Fruit fly (Drosophila melanogaster) whole organism, embryonic: ENCODE measurements around the gene CG32488.
A peak's percentile ranks its signal among the peaks of the same experiment; 100 is the strongest.

Source experiments
- Atf-2 ChIP-seq: fragments of 200-800 bp; sonication (Bioruptor generic); optimal IDR thresholded peaks from 2 replicates; lab custom pipeline; 2016; ENCODE audit warnings: missing biosample characterization, missing genetic modification characterization
- CG10543 ChIP-seq: fragments of 200-800 bp; sonication (Bioruptor generic); optimal IDR thresholded peaks from 3 replicates; lab custom pipeline; 2017; ENCODE audit warnings: missing biosample characterization, mild to moderate bottlenecking, missing genetic modification characterization, moderate library complexity
- CG12071 ChIP-seq: fragments of 200-800 bp; sonication (Bioruptor generic); optimal IDR thresholded peaks from 3 replicates; lab custom pipeline; 2018; ENCODE audit warnings: missing biosample characterization, mild to moderate bottlenecking, missing genetic modification characterization
- CG13296 ChIP-seq: fragments of 200-800 bp; sonication (Bioruptor generic); optimal IDR thresholded peaks from 3 replicates; lab custom pipeline; 2018; ENCODE audit warnings: missing biosample characterization, mild to moderate bottlenecking, missing genetic modification characterization
- CG13424 ChIP-seq: fragments of 200-800 bp; sonication (Bioruptor generic); optimal IDR thresholded peaks from 2 replicates; lab custom pipeline; 2019; ENCODE audit warnings: missing biosample characterization, mild to moderate bottlenecking, missing genetic modification characterization, moderate library complexity
- CG13894 ChIP-seq: fragments of 200-800 bp; sonication (Bioruptor generic); optimal IDR thresholded peaks from 3 replicates; lab custom pipeline; 2018; ENCODE audit warnings: missing biosample characterization, mild to moderate bottlenecking, missing genetic modification characterization, moderate library complexity
- CG2889 ChIP-seq: fragments of 200-800 bp; sonication (Bioruptor generic); IDR thresholded peaks from 3 replicates; pipeline ENCODE4 v1.3.6; 2022; ENCODE audit warnings: missing biosample characterization, missing genetic modification characterization
- CG3163 ChIP-seq: fragments of 200-800 bp; sonication (Bioruptor generic); optimal IDR thresholded peaks from 3 replicates; lab custom pipeline; 2016; ENCODE audit warnings: missing biosample characterization, missing genetic modification characterization
- CG33557 ChIP-seq: fragments of 200-800 bp; sonication (Bioruptor generic); optimal IDR thresholded peaks from 2 replicates; lab custom pipeline; 2019; ENCODE audit warnings: missing biosample characterization, mild to moderate bottlenecking, missing genetic modification characterization, moderate library complexity
- CG34376 ChIP-seq: fragments of 200-800 bp; sonication (Bioruptor generic); optimal IDR thresholded peaks from 2 replicates; lab custom pipeline; 2018; ENCODE audit warnings: missing biosample characterization, mild to moderate bottlenecking, missing genetic modification characterization
- CG5953 ChIP-seq: fragments of 200-800 bp; sonication (Bioruptor generic); IDR thresholded peaks from 2 replicates; pipeline ENCODE4 v1.3.6; 2022; ENCODE audit warnings: missing biosample characterization, missing genetic modification characterization
- CG6765 ChIP-seq: fragments of 200-800 bp; sonication (Bioruptor generic); optimal IDR thresholded peaks from 3 replicates; lab custom pipeline; 2017; ENCODE audit warnings: missing biosample characterization, mild to moderate bottlenecking, missing genetic modification characterization
- CG8944 ChIP-seq: fragments of 200-800 bp; sonication (Bioruptor generic); optimal IDR thresholded peaks from 3 replicates; lab custom pipeline; 2016; ENCODE audit warnings: missing biosample characterization, missing genetic modification characterization
- CTCF ChIP-seq: fragments of 200-800 bp; sonication (Bioruptor generic); optimal IDR thresholded peaks from 2 replicates; lab custom pipeline; 2017; ENCODE audit warnings: missing biosample characterization, mild to moderate bottlenecking, missing genetic modification characterization, moderate library complexity
- Chrac-16 ChIP-seq: fragments of 200-800 bp; sonication (Bioruptor generic); optimal IDR thresholded peaks from 3 replicates; lab custom pipeline; 2016; ENCODE audit warnings: missing biosample characterization, missing genetic modification characterization
- Deaf1 ChIP-seq: fragments of 200-800 bp; optimal IDR thresholded peaks from 3 replicates; lab custom pipeline; 2019; ENCODE audit warnings: missing biosample characterization, mild to moderate bottlenecking, missing genetic modification characterization, moderate library complexity
- Dek ChIP-seq: fragments of 200-800 bp; sonication (Bioruptor generic); optimal IDR thresholded peaks from 3 replicates; lab custom pipeline; 2019; ENCODE audit warnings: missing biosample characterization, mild to moderate bottlenecking, missing genetic modification characterization, moderate library complexity
- Dip2 ChIP-seq: fragments of 200-800 bp; sonication (Bioruptor generic); IDR thresholded peaks from 2 replicates; pipeline ENCODE4 v1.3.6; 2022; ENCODE audit warnings: missing biosample characterization, missing genetic modification characterization
- Drgx ChIP-seq: fragments of 200-800 bp; sonication (Bioruptor generic); IDR thresholded peaks from 2 replicates; pipeline ENCODE4 v1.3.6; 2022; ENCODE audit warnings: missing biosample characterization, missing genetic modification characterization
- Fer3 ChIP-seq: fragments of 200-800 bp; sonication (Bioruptor generic); optimal IDR thresholded peaks from 2 replicates; lab custom pipeline; 2018; ENCODE audit warnings: missing biosample characterization, mild to moderate bottlenecking, missing genetic modification characterization, moderate library complexity
- HLHmδ ChIP-seq: fragments of 200-800 bp; sonication (Bioruptor generic); optimal IDR thresholded peaks from 2 replicates; lab custom pipeline; 2018; ENCODE audit warnings: missing biosample characterization, mild to moderate bottlenecking, missing genetic modification characterization, moderate library complexity
- Hr51 ChIP-seq, 2 experiments: fragments of 200-800 bp; sonication (Bioruptor generic); optimal IDR thresholded peaks; 2 replicates in 1 of 2; 3 replicates in 1 of 2; lab custom pipeline; 2016 to 2018; ENCODE audit warnings: missing biosample characterization in 2 of 2, missing genetic modification characterization in 2 of 2, mild to moderate bottlenecking in 1 of 2, moderate library complexity in 1 of 2
- Lim3 ChIP-seq: fragments of 200-800 bp; sonication (Bioruptor generic); IDR thresholded peaks from 2 replicates; pipeline ENCODE4 v1.3.6; 2022; ENCODE audit warnings: missing biosample characterization, missing genetic modification characterization
- Myb ChIP-seq: fragments of 200-800 bp; sonication (Bioruptor generic); optimal IDR thresholded peaks from 2 replicates; lab custom pipeline; 2016; ENCODE audit warnings: missing biosample characterization, missing genetic modification characterization
- NC2β ChIP-seq: fragments of 200-800 bp; sonication (Bioruptor generic); optimal IDR thresholded peaks from 2 replicates; lab custom pipeline; 2016; ENCODE audit warnings: missing biosample characterization, missing genetic modification characterization
- Nf-YA ChIP-seq: fragments of 200-800 bp; sonication (Bioruptor generic); IDR thresholded peaks from 2 replicates; pipeline ENCODE4 v1.3.6; 2022; ENCODE audit warnings: missing biosample characterization, missing genetic modification characterization
- Ptx1 ChIP-seq: fragments of 200-800 bp; sonication (Bioruptor generic); IDR thresholded peaks from 2 replicates; pipeline ENCODE4 v1.3.6; 2022; ENCODE audit warnings: missing biosample characterization, missing genetic modification characterization
- Ravus ChIP-seq: fragments of 200-800 bp; sonication (Bioruptor generic); IDR thresholded peaks from 2 replicates; pipeline ENCODE4 v1.3.6; 2022; ENCODE audit warnings: missing biosample characterization, missing genetic modification characterization
- Six4 ChIP-seq: fragments of 200-800 bp; sonication (Bioruptor generic); optimal IDR thresholded peaks from 2 replicates; lab custom pipeline; 2016; ENCODE audit warnings: missing biosample characterization, missing genetic modification characterization
- Sox102F ChIP-seq: fragments of 200-800 bp; sonication (Bioruptor generic); optimal IDR thresholded peaks from 2 replicates; lab custom pipeline; 2018; ENCODE audit warnings: missing biosample characterization, mild to moderate bottlenecking, missing genetic modification characterization, moderate library complexity
- ara ChIP-seq: fragments of 200-800 bp; sonication (Bioruptor generic); IDR thresholded peaks from 2 replicates; pipeline ENCODE4 v1.3.6; 2022; ENCODE audit warnings: missing biosample characterization, missing genetic modification characterization
- br ChIP-seq: fragments of >200 bp; optimal IDR thresholded peaks from 2 replicates; lab custom pipeline; 2017
- chif ChIP-seq, 2 experiments: fragments of 200-800 bp; sonication (Bioruptor generic); optimal IDR thresholded peaks; 3 replicates each; lab custom pipeline; 2016; ENCODE audit warnings: missing biosample characterization in 2 of 2, missing genetic modification characterization in 2 of 2
- da ChIP-seq: fragments of 200-800 bp; sonication (Bioruptor generic); optimal IDR thresholded peaks from 2 replicates; lab custom pipeline; 2016; ENCODE audit warnings: missing biosample characterization, missing genetic modification characterization
- esg ChIP-seq: fragments of 200-800 bp; sonication (Bioruptor generic); conservative IDR thresholded peaks from 2 replicates; pipeline ENCODE4 v1.3.6; 2022; ENCODE audit warnings: missing biosample characterization, missing genetic modification characterization
- fd64A ChIP-seq: fragments of 200-800 bp; sonication (Bioruptor generic); optimal IDR thresholded peaks from 3 replicates; lab custom pipeline; 2018; ENCODE audit warnings: missing biosample characterization, mild to moderate bottlenecking, missing genetic modification characterization
- gcm ChIP-seq: fragments of 200-800 bp; sonication (Bioruptor generic); optimal IDR thresholded peaks from 2 replicates; lab custom pipeline; 2019; ENCODE audit warnings: missing biosample characterization, mild to moderate bottlenecking, missing genetic modification characterization, moderate library complexity
- gem ChIP-seq: fragments of 200-800 bp; sonication (Bioruptor generic); optimal IDR thresholded peaks from 2 replicates; lab custom pipeline; 2019; ENCODE audit warnings: missing biosample characterization, mild to moderate bottlenecking, missing genetic modification characterization, moderate library complexity
- gsb-n ChIP-seq: fragments of 200-800 bp; sonication (Bioruptor generic); optimal IDR thresholded peaks from 3 replicates; lab custom pipeline; 2018; ENCODE audit warnings: missing biosample characterization, mild to moderate bottlenecking, missing genetic modification characterization
- hth ChIP-seq: fragments of >200 bp; optimal IDR thresholded peaks from 2 replicates; lab custom pipeline; 2017; ENCODE audit warnings: inconsistent platforms
- jing ChIP-seq: fragments of 200-800 bp; sonication (Bioruptor generic); optimal IDR thresholded peaks from 2 replicates; lab custom pipeline; 2018; ENCODE audit warnings: missing biosample characterization, mild to moderate bottlenecking, missing genetic modification characterization
- lola ChIP-seq, 3 experiments: fragments of >200 bp in 2 of 3; fragments of 200-800 bp in 1 of 3; sonication (Bioruptor generic) in 1 of 3; optimal IDR thresholded peaks; 2 replicates each; lab custom pipeline; 2017 to 2019; ENCODE audit warnings: missing biosample characterization in 3 of 3, missing genetic modification characterization in 3 of 3, mild to moderate bottlenecking in 1 of 3, moderate library complexity in 1 of 3
- mirr ChIP-seq: fragments of 200-800 bp; sonication (Bioruptor generic); optimal IDR thresholded peaks from 3 replicates; lab custom pipeline; 2018; ENCODE audit warnings: missing biosample characterization, mild to moderate bottlenecking, missing genetic modification characterization
- pnt ChIP-seq: fragments of 200-800 bp; sonication (Bioruptor generic); optimal IDR thresholded peaks from 3 replicates; lab custom pipeline; 2016; ENCODE audit warnings: missing biosample characterization, missing genetic modification characterization
- psq ChIP-seq: fragments of 200-800 bp; sonication (Bioruptor generic); optimal IDR thresholded peaks from 2 replicates; lab custom pipeline; 2017; ENCODE audit warnings: missing biosample characterization, missing genetic modification characterization
- schlank ChIP-seq: fragments of 200-800 bp; sonication (Bioruptor generic); optimal IDR thresholded peaks from 2 replicates; lab custom pipeline; 2018; ENCODE audit warnings: missing biosample characterization, mild to moderate bottlenecking, missing genetic modification characterization
- stc ChIP-seq: fragments of 200-800 bp; sonication (Bioruptor generic); IDR thresholded peaks from 2 replicates; pipeline ENCODE4 v1.3.6; 2022; ENCODE audit warnings: missing biosample characterization, missing genetic modification characterization
- wek ChIP-seq: fragments of 200-800 bp; sonication (Bioruptor generic); optimal IDR thresholded peaks from 3 replicates; lab custom pipeline; 2018; ENCODE audit warnings: missing biosample characterization, mild to moderate bottlenecking, missing genetic modification characterization, moderate library complexity
- z ChIP-seq: fragments of 200-800 bp; sonication (Bioruptor generic); IDR thresholded peaks from 3 replicates; pipeline ENCODE4 v1.3.6; 2022; ENCODE audit warnings: missing biosample characterization, missing genetic modification characterization
- zf30C ChIP-seq: fragments of 200-800 bp; sonication (Bioruptor generic); optimal IDR thresholded peaks from 3 replicates; lab custom pipeline; 2018; ENCODE audit warnings: missing biosample characterization, mild to moderate bottlenecking, missing genetic modification characterization

CG32488 gene

dm6 chr3L:3042150-3043049, 26.5 kb upstream of the CG32488 start, which contains the start of gene Prx4 (continued):
- TF ChIP-seq gcm (peak; percentile 50), wek (GFP tag; lab: Kevin White, UChicago) (peak; percentile 6), gsb-n (tag; lab: Kevin White, UChicago) (peak; percentile 72), Dip2 (GFP tag; lab: Robert Waterston, UW) (no peak), psq (no peak), Nf-YA (GFP tag; lab: Robert Waterston, UW) (0 out of 2 replicates have a peak, but pooled peaks have one; percentile 14), CG8944 (GFP tag; lab: Kevin White, UChicago) (no peak), stc (peak; percentile 80), Atf-2 (no peak), Lim3 (no peak), gem (tag; lab: Kevin White, UChicago) (peak; percentile 86), Hr51 (GFP tag; optimal IDR thresholded peaks at IDR 0.05; lab: Kevin White, UChicago) (peak in 1 of 2 experiments; percentile 72), Deaf1 (peak; percentile 52), CG10543 (GFP tag; lab: Kevin White, UChicago) (no peak), Sox102F (GFP tag; lab: Kevin White, UChicago) (peak; percentile 74), CG13296 (peak; percentile 59), CG2889 (GFP tag; lab: Robert Waterston, UW) (peak; percentile 63; the same call in 1 of the 3 replicates), fd64A (GFP tag; lab: Kevin White, UChicago) (no peak), da (GFP tag; lab: Kevin White, UChicago) (no peak), Chrac-16 (peak; percentile 62), NC2β (GFP tag; lab: Kevin White, UChicago) (no peak), Myb (GFP tag; lab: Kevin White, UChicago) (no peak), CG5953 (GFP tag; lab: Robert Waterston, UW) (peak; percentile 52; the same call in 1 of the 2 replicates), Six4 (GFP tag; lab: Kevin White, UChicago) (peak; percentile 66), CG33557 (GFP tag; lab: Kevin White, UChicago) (peak; percentile 23), CG3163 (GFP tag; lab: Kevin White, UChicago) (no peak), HLHmδ (GFP tag; lab: Kevin White, UChicago) (no peak), schlank (peak; percentile 33), CG13894 (no peak), lola (GFP tag; optimal IDR thresholded peaks at IDR 0.05; lab: Kevin White, UChicago) (peak in 1 of 3 experiments; percentile 54), CG6765 (GFP tag; lab: Kevin White, UChicago) (no peak), Drgx (GFP tag; lab: Robert Waterston, UW) (peak; percentile 81), ara (peak; percentile 60; the same call in 1 of the 2 replicates), z (GFP tag; lab: Robert Waterston, UW) (no peak), Fer3 (peak; percentile 81), CG12071 (GFP tag; lab: Kevin White, UChicago) (no peak), hth (lab: Kevin White, UChicago) (no peak), Ravus (GFP tag; lab: Robert Waterston, UW) (peak; percentile 19), br (lab: Kevin White, UChicago) (no peak), CG34376 (GFP tag; lab: Kevin White, UChicago) (no peak), mirr (GFP tag; lab: Kevin White, UChicago) (no peak), Ptx1 (GFP tag; lab: Robert Waterston, UW) (peak; percentile 74), pnt (GFP tag; lab: Kevin White, UChicago) (peak; percentile 42), CTCF (GFP tag; lab: Kevin White, UChicago) (peak; percentile 9), esg (GFP tag; lab: Robert Waterston, UW) (peak; percentile 70), chif (GFP tag; optimal IDR thresholded peaks at IDR 0.05; lab: Kevin White, UChicago) (peak in 1 of 2 experiments; percentile 8), jing (GFP tag; lab: Kevin White, UChicago) (peak; percentile 44), Dek (tag; lab: Kevin White, UChicago) (peak; percentile 69), CG13424 (tag; lab: Kevin White, UChicago) (peak; percentile 64), zf30C (no peak)
